Fruit fly (Drosophila melanogaster) whole organism, embryonic: Measurements from ENCODE around the gene Ltn1.

Experiments used
- Asciz ChIP-seq: fragments of 200-800 bp; sonication (Bioruptor generic); optimal IDR thresholded peaks from 2 replicates; lab custom pipeline; 2017; ENCODE audit warnings: missing biosample characterization, mild to moderate bottlenecking, missing genetic modification characterization, missing genetic modification reagents
- B-H1 ChIP-seq: fragments of 200-800 bp; sonication (Bioruptor generic); IDR thresholded peaks from 3 replicates; pipeline ENCODE4 v1.3.6; 2022; ENCODE audit warnings: missing biosample characterization, missing genetic modification characterization
- CG11093 ChIP-seq: fragments of 200-800 bp; sonication (Bioruptor generic); IDR thresholded peaks from 3 replicates; pipeline ENCODE4 v1.3.6; 2022; ENCODE audit warnings: missing biosample characterization, missing genetic modification characterization
- CG12155 ChIP-seq: fragments of 200-800 bp; sonication (Bioruptor generic); optimal IDR thresholded peaks from 3 replicates; lab custom pipeline; 2016; ENCODE audit warnings: missing biosample characterization, missing genetic modification characterization
- CG13123 ChIP-seq: fragments of 200-800 bp; sonication (Bioruptor generic); optimal IDR thresholded peaks from 2 replicates; lab custom pipeline; 2016; ENCODE audit warnings: missing biosample characterization, missing genetic modification characterization
- CG13296 ChIP-seq: fragments of 200-800 bp; sonication (Bioruptor generic); optimal IDR thresholded peaks from 3 replicates; lab custom pipeline; 2018; ENCODE audit warnings: missing biosample characterization, mild to moderate bottlenecking, missing genetic modification characterization
- CG14050 ChIP-seq: fragments of 200-800 bp; sonication (Bioruptor generic); IDR thresholded peaks from 3 replicates; pipeline ENCODE4 v1.3.6; 2022; ENCODE audit warnings: missing biosample characterization, missing genetic modification characterization
- CG14667 ChIP-seq: fragments of 200-800 bp; sonication (Bioruptor generic); IDR thresholded peaks from 2 replicates; pipeline ENCODE4 v1.3.6; 2022; ENCODE audit warnings: missing biosample characterization, missing genetic modification characterization
- CG17186 ChIP-seq: fragments of 200-800 bp; sonication (Bioruptor generic); optimal IDR thresholded peaks from 3 replicates; lab custom pipeline; 2017; ENCODE audit warnings: missing biosample characterization, missing genetic modification reagents, missing genetic modification characterization
- CG17385 ChIP-seq: fragments of 200-800 bp; sonication (Bioruptor generic); optimal IDR thresholded peaks from 3 replicates; lab custom pipeline; 2018; ENCODE audit warnings: missing biosample characterization, mild to moderate bottlenecking, missing genetic modification characterization
- CG18262 ChIP-seq: fragments of 200-800 bp; optimal IDR thresholded peaks from 3 replicates; lab custom pipeline; 2019; ENCODE audit warnings: missing biosample characterization, mild to moderate bottlenecking, missing genetic modification characterization, moderate library complexity
- CG2199 ChIP-seq: fragments of 200-800 bp; sonication (Bioruptor generic); IDR thresholded peaks from 3 replicates; pipeline ENCODE4 v1.3.6; 2022; ENCODE audit warnings: missing biosample characterization, missing genetic modification characterization
- CG32767 ChIP-seq: fragments of 200-800 bp; sonication (Bioruptor generic); IDR thresholded peaks from 2 replicates; pipeline ENCODE4 v1.3.6; 2022; ENCODE audit warnings: missing biosample characterization, missing genetic modification characterization
- CG34224 ChIP-seq: fragments of 200-800 bp; sonication (Bioruptor generic); IDR thresholded peaks from 3 replicates; pipeline ENCODE4 v1.3.6; 2022; ENCODE audit warnings: missing biosample characterization, missing genetic modification characterization; ENCODE audit not compliant: partially characterized antibody
- CG34422 ChIP-seq: fragments of 200-800 bp; sonication (Bioruptor generic); IDR thresholded peaks from 3 replicates; pipeline ENCODE4 v1.3.6; 2022; ENCODE audit warnings: missing biosample characterization, missing genetic modification characterization
- CG4328 ChIP-seq: fragments of 200-800 bp; sonication (Bioruptor generic); optimal IDR thresholded peaks from 3 replicates; lab custom pipeline; 2017; ENCODE audit warnings: missing biosample characterization, missing genetic modification reagents, missing genetic modification characterization
- CG5953 ChIP-seq: fragments of 200-800 bp; sonication (Bioruptor generic); IDR thresholded peaks from 2 replicates; pipeline ENCODE4 v1.3.6; 2022; ENCODE audit warnings: missing biosample characterization, missing genetic modification characterization
- CG7839 ChIP-seq: fragments of 200-800 bp; sonication (Bioruptor generic); optimal IDR thresholded peaks from 3 replicates; lab custom pipeline; 2018; ENCODE audit warnings: missing biosample characterization, mild to moderate bottlenecking, missing genetic modification characterization, moderate library complexity
- CHES-1-like ChIP-seq: fragments of 200-800 bp; sonication (Bioruptor generic); optimal IDR thresholded peaks from 2 replicates; lab custom pipeline; 2016; ENCODE audit warnings: missing biosample characterization, missing genetic modification characterization
- CoRest ChIP-seq: fragments of 200-800 bp; sonication (Bioruptor generic); optimal IDR thresholded peaks from 3 replicates; lab custom pipeline; 2018; ENCODE audit warnings: missing biosample characterization, mild to moderate bottlenecking, missing genetic modification characterization, moderate library complexity
- E2f2 ChIP-seq: fragments of 200-800 bp; sonication (Bioruptor generic); IDR thresholded peaks from 2 replicates; pipeline ENCODE4 v1.3.6; 2022; ENCODE audit warnings: missing biosample characterization, missing genetic modification characterization
- Eip74EF ChIP-seq, 2 experiments: fragments of 200-800 bp in 1 of 2; fragments of >200 bp in 1 of 2; sonication (Bioruptor generic) in 1 of 2; optimal IDR thresholded peaks; 2 replicates each; lab custom pipeline; 2017 to 2019; ENCODE audit warnings: missing biosample characterization in 2 of 2, missing genetic modification characterization in 2 of 2, mild to moderate bottlenecking in 1 of 2, moderate library complexity in 1 of 2
- Fer1 ChIP-seq: fragments of 200-800 bp; sonication (Bioruptor generic); optimal IDR thresholded peaks from 2 replicates; lab custom pipeline; 2017; ENCODE audit warnings: missing biosample characterization, mild to moderate bottlenecking, missing genetic modification characterization
- H15 ChIP-seq: fragments of 200-800 bp; sonication (Bioruptor generic); IDR thresholded peaks from 3 replicates; pipeline ENCODE4 v1.3.6; 2022; ENCODE audit warnings: missing biosample characterization, missing genetic modification characterization
- Hmx ChIP-seq: fragments of 200-800 bp; sonication (Bioruptor generic); optimal IDR thresholded peaks from 2 replicates; lab custom pipeline; 2016; ENCODE audit warnings: missing biosample characterization, missing genetic modification characterization
- Hr3 ChIP-seq: fragments of 200-800 bp; sonication (Bioruptor generic); optimal IDR thresholded peaks from 3 replicates; lab custom pipeline; 2016; ENCODE audit warnings: missing biosample characterization, missing genetic modification characterization
- Six4 ChIP-seq: fragments of 200-800 bp; sonication (Bioruptor generic); optimal IDR thresholded peaks from 2 replicates; lab custom pipeline; 2016; ENCODE audit warnings: missing biosample characterization, missing genetic modification characterization
- Sox102F ChIP-seq: fragments of 200-800 bp; sonication (Bioruptor generic); optimal IDR thresholded peaks from 2 replicates; lab custom pipeline; 2018; ENCODE audit warnings: missing biosample characterization, mild to moderate bottlenecking, missing genetic modification characterization, moderate library complexity
- Stat92E ChIP-seq, 3 experiments: fragments of >200 bp in 2 of 3; fragments of 200-800 bp in 1 of 3; sonication (Bioruptor generic) in 1 of 3; optimal IDR thresholded peaks; 2 replicates each; lab custom pipeline; 2017 to 2019; ENCODE audit warnings: missing biosample characterization in 3 of 3, missing genetic modification characterization in 3 of 3, mild to moderate bottlenecking in 1 of 3, moderate library complexity in 1 of 3
- abd-A ChIP-seq: fragments of 200-800 bp; sonication (Bioruptor generic); optimal IDR thresholded peaks from 3 replicates; lab custom pipeline; 2019; ENCODE audit warnings: missing biosample characterization, mild to moderate bottlenecking, missing genetic modification characterization, moderate library complexity
- cato ChIP-seq: fragments of 200-800 bp; sonication (Bioruptor generic); optimal IDR thresholded peaks from 2 replicates; lab custom pipeline; 2016; ENCODE audit warnings: missing biosample characterization, missing genetic modification characterization, borderline replicate concordance
- chif ChIP-seq, 2 experiments: fragments of 200-800 bp; sonication (Bioruptor generic); optimal IDR thresholded peaks; 3 replicates each; lab custom pipeline; 2016; ENCODE audit warnings: missing biosample characterization in 2 of 2, missing genetic modification characterization in 2 of 2
- chm ChIP-seq: fragments of 200-800 bp; sonication (Bioruptor generic); IDR thresholded peaks from 2 replicates; pipeline ENCODE4 v1.3.6; 2022; ENCODE audit warnings: missing biosample characterization, missing genetic modification characterization
- cwo ChIP-seq: fragments of 200-800 bp; sonication (Bioruptor generic); optimal IDR thresholded peaks from 3 replicates; lab custom pipeline; 2017; ENCODE audit warnings: missing biosample characterization, missing genetic modification characterization, mild to moderate bottlenecking, moderate library complexity, missing genetic modification reagents
- exex ChIP-seq: fragments of 200-800 bp; sonication (Bioruptor generic); optimal IDR thresholded peaks from 4 replicates; lab custom pipeline; 2018; ENCODE audit warnings: missing biosample characterization, mild to moderate bottlenecking, missing genetic modification characterization, moderate library complexity
- grn ChIP-seq: fragments of 200-800 bp; sonication (Bioruptor generic); optimal IDR thresholded peaks from 3 replicates; lab custom pipeline; 2017; ENCODE audit warnings: missing biosample characterization, missing genetic modification characterization
- gsb ChIP-seq: fragments of 200-800 bp; sonication (Bioruptor generic); IDR thresholded peaks from 2 replicates; pipeline ENCODE4 v1.3.6; 2022; ENCODE audit warnings: missing biosample characterization, missing genetic modification characterization
- ham ChIP-seq: fragments of 200-800 bp; sonication (Bioruptor generic); IDR thresholded peaks from 2 replicates; pipeline ENCODE4 v1.3.6; 2022; ENCODE audit warnings: missing biosample characterization, missing genetic modification characterization
- lbe ChIP-seq: fragments of 200-800 bp; sonication (Bioruptor generic); optimal IDR thresholded peaks from 2 replicates; lab custom pipeline; 2016; ENCODE audit warnings: missing biosample characterization, mild to moderate bottlenecking, missing genetic modification characterization
- lilli ChIP-seq: fragments of 200-800 bp; sonication (Bioruptor generic); optimal IDR thresholded peaks from 3 replicates; lab custom pipeline; 2016; ENCODE audit warnings: missing biosample characterization, missing genetic modification characterization
- nerfin-1 ChIP-seq: fragments of 200-800 bp; sonication (Bioruptor generic); optimal IDR thresholded peaks from 3 replicates; lab custom pipeline; 2019; ENCODE audit warnings: missing biosample characterization, mild to moderate bottlenecking, missing genetic modification characterization, moderate library complexity
- prd ChIP-seq, 3 experiments: fragments of >200 bp in 2 of 3; fragments of 200-800 bp in 1 of 3; sonication (Bioruptor generic) in 1 of 3; optimal IDR thresholded peaks in 2 of 3; IDR thresholded peaks in 1 of 3; 2 replicates in 2 of 3; 3 replicates in 1 of 3; pipeline versions ENCODE4 v1.3.6 to Lab custom; 2017 to 2022; ENCODE audit warnings: missing biosample characterization in 1 of 3, missing genetic modification characterization in 1 of 3
- psq ChIP-seq: fragments of 200-800 bp; sonication (Bioruptor generic); optimal IDR thresholded peaks from 2 replicates; lab custom pipeline; 2017; ENCODE audit warnings: missing biosample characterization, missing genetic modification characterization
- pum ChIP-seq: fragments of 200-800 bp; sonication (Bioruptor generic); optimal IDR thresholded peaks from 2 replicates; lab custom pipeline; 2016; ENCODE audit warnings: missing biosample characterization, missing genetic modification characterization
- sc ChIP-seq, 3 experiments: fragments of >200 bp in 2 of 3; fragments of 200-800 bp in 1 of 3; sonication (Bioruptor generic) in 1 of 3; optimal IDR thresholded peaks; 2 replicates in 2 of 3; 3 replicates in 1 of 3; lab custom pipeline; 2017; ENCODE audit warnings: mild to moderate bottlenecking in 1 of 3, missing biosample characterization in 1 of 3, missing genetic modification characterization in 1 of 3, missing genetic modification reagents in 1 of 3
- sna ChIP-seq: fragments of 200-800 bp; sonication (Bioruptor generic); IDR thresholded peaks from 2 replicates; pipeline ENCODE4 v1.3.6; 2022; ENCODE audit warnings: missing biosample characterization, missing genetic modification characterization; ENCODE audit not compliant: partially characterized antibody
- sqz ChIP-seq: fragments of 200-800 bp; sonication (Bioruptor generic); optimal IDR thresholded peaks from 3 replicates; lab custom pipeline; 2018; ENCODE audit warnings: missing biosample characterization, mild to moderate bottlenecking, missing genetic modification characterization
- tio ChIP-seq: fragments of 200-800 bp; sonication (Bioruptor generic); optimal IDR thresholded peaks from 2 replicates; lab custom pipeline; 2017; ENCODE audit warnings: missing biosample characterization, missing genetic modification characterization, inconsistent platforms
- unpg ChIP-seq: fragments of 200-800 bp; sonication (Bioruptor generic); optimal IDR thresholded peaks from 3 replicates; lab custom pipeline; 2018; ENCODE audit warnings: missing biosample characterization, mild to moderate bottlenecking, missing genetic modification characterization, moderate library complexity
- zen ChIP-seq: fragments of 200-800 bp; sonication (Bioruptor generic); optimal IDR thresholded peaks from 3 replicates; lab custom pipeline; 2018; ENCODE audit warnings: missing biosample characterization, mild to moderate bottlenecking, missing genetic modification characterization, moderate library complexity

Ltn1 gene

DNA sequence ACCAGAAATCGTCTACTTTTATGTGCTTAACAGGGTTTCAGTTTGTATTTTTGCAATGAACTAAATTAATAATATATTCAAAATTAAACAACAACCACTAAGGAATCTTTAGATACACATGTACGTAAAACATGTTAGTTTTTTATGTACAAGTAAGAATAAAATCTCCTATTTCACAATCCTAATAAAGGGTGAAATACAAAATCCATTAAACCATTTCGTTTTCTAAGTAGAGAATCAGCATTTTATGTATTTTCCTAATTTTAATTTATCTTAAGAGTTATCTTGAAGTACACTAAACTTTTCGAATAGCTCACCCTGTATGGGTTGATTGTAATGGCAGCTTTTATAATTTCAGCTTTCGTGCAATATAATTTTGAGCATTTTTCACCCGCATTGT lies 9.7 kb upstream of the Ltn1 start (continued):
- TF ChIP-seq CG2199 = no peak
- TF ChIP-seq lilli (GFP tag; lab: Kevin White, UChicago) = peak; percentile 52
- peak; percentile 9 for TF ChIP-seq exex (tag; lab: Kevin White, UChicago)
- TF ChIP-seq Sox102F (GFP tag; lab: Kevin White, UChicago) = peak; percentile 38
- TF ChIP-seq sqz = peak; percentile 6
- no peak for TF ChIP-seq zen
- peak; percentile 27 for TF ChIP-seq lbe (GFP tag; lab: Kevin White, UChicago)
- TF ChIP-seq cato (GFP tag; lab: Kevin White, UChicago) = no peak
- TF ChIP-seq prd (optimal IDR thresholded peaks at IDR 0.05; lab: Kevin White, UChicago) = no peak
- no peak for TF ChIP-seq prd (GFP tag; IDR thresholded peaks at IDR 0.05; lab: Robert Waterston, UW)
- peak; percentile 37 for TF ChIP-seq CG12155 (GFP tag; lab: Kevin White, UChicago)
- TF ChIP-seq abd-A = no peak
- TF ChIP-seq Hr3 = no peak
- TF ChIP-seq CG13123 (GFP tag; lab: Kevin White, UChicago) = no peak
- TF ChIP-seq CG14050 = no peak
- no peak for TF ChIP-seq H15
- no peak for TF ChIP-seq Six4 (GFP tag; lab: Kevin White, UChicago)
- no peak for TF ChIP-seq gsb (GFP tag; lab: Robert Waterston, UW)
- no peak for TF ChIP-seq B-H1 (GFP tag; lab: Robert Waterston, UW)
- no peak for TF ChIP-seq CG14667 (GFP tag; lab: Robert Waterston, UW)
- no peak for TF ChIP-seq chm (GFP tag; lab: Robert Waterston, UW)
- TF ChIP-seq Hmx (GFP tag; lab: Kevin White, UChicago) = peak; percentile 51
- no peak for TF ChIP-seq Fer1 (GFP tag; lab: Kevin White, UChicago)
- peak; percentile 54 for TF ChIP-seq unpg (GFP tag; lab: Kevin White, UChicago)
- TF ChIP-seq CoRest (tag; lab: Kevin White, UChicago) = peak; percentile 27
- no peak for TF ChIP-seq CG34422 (GFP tag; lab: Robert Waterston, UW)
- TF ChIP-seq CG32767 (GFP tag; lab: Robert Waterston, UW) = no peak
- TF ChIP-seq chif (GFP tag; optimal IDR thresholded peaks at IDR 0.05; lab: Kevin White, UChicago) = no peak
- TF ChIP-seq sc (optimal IDR thresholded peaks at IDR 0.05; lab: Kevin White, UChicago) = no peak
- no peak for TF ChIP-seq sc (GFP tag; optimal IDR thresholded peaks at IDR 0.05; lab: Kevin White, UChicago)
- no peak for TF ChIP-seq CG11093 (GFP tag; lab: Robert Waterston, UW)
- TF ChIP-seq CG5953 (GFP tag; lab: Robert Waterston, UW) = no peak
- no peak for TF ChIP-seq sna (GFP tag; lab: Robert Waterston, UW)
- no peak for TF ChIP-seq Eip74EF (GFP tag; optimal IDR thresholded peaks at IDR 0.05; lab: Kevin White, UChicago)
- no peak for TF ChIP-seq tio (GFP tag; lab: Kevin White, UChicago)
- TF ChIP-seq grn (GFP tag; lab: Kevin White, UChicago) = no peak
- TF ChIP-seq nerfin-1 (tag; lab: Kevin White, UChicago) = no peak
- no peak for TF ChIP-seq psq (GFP tag; lab: Kevin White, UChicago)
- TF ChIP-seq CG18262 = peak; percentile 32
- peak; percentile 18 for TF ChIP-seq Asciz (GFP tag; lab: Kevin White, UChicago)
- no peak for TF ChIP-seq CHES-1-like (GFP tag; lab: Kevin White, UChicago)
- TF ChIP-seq cwo = peak; percentile 25
- TF ChIP-seq pum (GFP tag; lab: Kevin White, UChicago) = no peak
- peak; percentile 6 for TF ChIP-seq CG17385 (GFP tag; lab: Kevin White, UChicago)
- no peak for TF ChIP-seq E2f2 (GFP tag; lab: Robert Waterston, UW)
- no peak for TF ChIP-seq Stat92E (GFP tag; optimal IDR thresholded peaks at IDR 0.05; lab: Kevin White, UChicago)
- peak; percentile 21 for TF ChIP-seq CG13296 (GFP tag; lab: Kevin White, UChicago)
- no peak for TF ChIP-seq CG17186
- TF ChIP-seq CG34224 = no peak
- no peak for TF ChIP-seq CG4328 (GFP tag; lab: Kevin White, UChicago)
- peak; percentile 30 for TF ChIP-seq CG7839 (tag; lab: Kevin White, UChicago)
- TF ChIP-seq ham (GFP tag; lab: Robert Waterston, UW) = no peak
